Fruit fly (Drosophila melanogaster) whole organism, embryonic: ENCODE data around the gene Nrx-IV.
A peak's percentile ranks its signal among the peaks of the same experiment; 100 is the strongest.

ENCODE experiments used
- Abd-B ChIP-seq: fragments of 200-800 bp; sonication (Bioruptor generic); optimal IDR thresholded peaks from 2 replicates; lab custom pipeline; 2018; ENCODE audit warnings: missing biosample characterization, mild to moderate bottlenecking, missing genetic modification characterization, moderate library complexity
- Atf3 ChIP-seq: fragments of 200-800 bp; sonication (Bioruptor generic); optimal IDR thresholded peaks from 3 replicates; lab custom pipeline; 2016; ENCODE audit warnings: missing biosample characterization, missing genetic modification characterization
- C15 ChIP-seq: fragments of 200-800 bp; sonication (Bioruptor generic); IDR thresholded peaks from 3 replicates; pipeline ENCODE4 v1.3.6; 2022; ENCODE audit warnings: missing biosample characterization, missing genetic modification characterization
- CG10267 ChIP-seq: fragments of 200-800 bp; sonication (Bioruptor generic); optimal IDR thresholded peaks from 2 replicates; lab custom pipeline; 2018; ENCODE audit warnings: missing biosample characterization, mild to moderate bottlenecking, missing genetic modification characterization, moderate library complexity
- CG10543 ChIP-seq: fragments of 200-800 bp; sonication (Bioruptor generic); optimal IDR thresholded peaks from 3 replicates; lab custom pipeline; 2017; ENCODE audit warnings: missing biosample characterization, mild to moderate bottlenecking, missing genetic modification characterization, moderate library complexity
- CG10959 ChIP-seq: fragments of 200-800 bp; sonication (Bioruptor generic); IDR thresholded peaks from 2 replicates; pipeline ENCODE4 v1.3.6; 2022; ENCODE audit warnings: missing biosample characterization, missing genetic modification characterization
- CG12744 ChIP-seq: fragments of 200-800 bp; sonication (Bioruptor generic); optimal IDR thresholded peaks from 2 replicates; lab custom pipeline; 2016; ENCODE audit warnings: missing biosample characterization, missing genetic modification characterization
- CG12769 ChIP-seq: fragments of 200-800 bp; sonication (Bioruptor generic); optimal IDR thresholded peaks from 2 replicates; lab custom pipeline; 2019; ENCODE audit warnings: missing biosample characterization, mild to moderate bottlenecking, missing genetic modification characterization, moderate library complexity
- CG13424 ChIP-seq: fragments of 200-800 bp; sonication (Bioruptor generic); optimal IDR thresholded peaks from 2 replicates; lab custom pipeline; 2019; ENCODE audit warnings: missing biosample characterization, mild to moderate bottlenecking, missing genetic modification characterization, moderate library complexity
- CG13624 ChIP-seq: fragments of 200-800 bp; sonication (Bioruptor generic); optimal IDR thresholded peaks from 2 replicates; lab custom pipeline; 2016; ENCODE audit warnings: missing biosample characterization, missing genetic modification characterization
- CG14050 ChIP-seq: fragments of 200-800 bp; sonication (Bioruptor generic); IDR thresholded peaks from 3 replicates; pipeline ENCODE4 v1.3.6; 2022; ENCODE audit warnings: missing biosample characterization, missing genetic modification characterization
- CG15601 ChIP-seq: fragments of 200-800 bp; sonication (Bioruptor generic); optimal IDR thresholded peaks from 3 replicates; lab custom pipeline; 2019; ENCODE audit warnings: missing biosample characterization, mild to moderate bottlenecking, missing genetic modification characterization, moderate library complexity
- CG18476 ChIP-seq: fragments of 200-800 bp; sonication (Bioruptor generic); optimal IDR thresholded peaks from 2 replicates; lab custom pipeline; 2016; ENCODE audit warnings: missing biosample characterization, mild to moderate bottlenecking, missing genetic modification characterization
- CG2875 ChIP-seq: fragments of 200-800 bp; sonication (Bioruptor generic); optimal IDR thresholded peaks from 2 replicates; lab custom pipeline; 2017; ENCODE audit warnings: missing biosample characterization, mild to moderate bottlenecking, missing genetic modification characterization, missing genetic modification reagents
- CG2889 ChIP-seq: fragments of 200-800 bp; sonication (Bioruptor generic); IDR thresholded peaks from 3 replicates; pipeline ENCODE4 v1.3.6; 2022; ENCODE audit warnings: missing biosample characterization, missing genetic modification characterization
- CG3163 ChIP-seq: fragments of 200-800 bp; sonication (Bioruptor generic); optimal IDR thresholded peaks from 3 replicates; lab custom pipeline; 2016; ENCODE audit warnings: missing biosample characterization, missing genetic modification characterization
- CG34224 ChIP-seq: fragments of 200-800 bp; sonication (Bioruptor generic); IDR thresholded peaks from 3 replicates; pipeline ENCODE4 v1.3.6; 2022; ENCODE audit warnings: missing biosample characterization, missing genetic modification characterization; ENCODE audit not compliant: partially characterized antibody
- CG3726 ChIP-seq: fragments of 200-800 bp; sonication (Bioruptor generic); IDR thresholded peaks from 3 replicates; pipeline ENCODE4, ENCODE4 v1.3.6; 2022; ENCODE audit warnings: missing biosample characterization, missing genetic modification characterization
- CG3838 ChIP-seq: fragments of 200-800 bp; sonication (Bioruptor generic); optimal IDR thresholded peaks from 3 replicates; lab custom pipeline; 2016; ENCODE audit warnings: missing biosample characterization, missing genetic modification characterization
- CG5953 ChIP-seq: fragments of 200-800 bp; sonication (Bioruptor generic); IDR thresholded peaks from 2 replicates; pipeline ENCODE4 v1.3.6; 2022; ENCODE audit warnings: missing biosample characterization, missing genetic modification characterization
- CG6791 ChIP-seq: fragments of 200-800 bp; sonication (Bioruptor generic); IDR thresholded peaks from 3 replicates; pipeline ENCODE4 v1.3.6; 2022; ENCODE audit warnings: missing biosample characterization, missing genetic modification characterization; ENCODE audit not compliant: partially characterized antibody
- CG7987 ChIP-seq: fragments of 200-800 bp; sonication (Bioruptor generic); optimal IDR thresholded peaks from 2 replicates; lab custom pipeline; 2018; ENCODE audit warnings: missing biosample characterization, mild to moderate bottlenecking, missing genetic modification characterization, moderate library complexity
- CG8290 ChIP-seq, 3 experiments: fragments of 200-800 bp; sonication (Bioruptor generic); optimal IDR thresholded peaks; 2 replicates each; lab custom pipeline; 2016 to 2019; ENCODE audit warnings: missing biosample characterization in 3 of 3, missing genetic modification characterization in 3 of 3, mild to moderate bottlenecking in 2 of 3, moderate library complexity in 1 of 3
- CG9932 ChIP-seq: fragments of 200-800 bp; sonication (Bioruptor generic); IDR thresholded peaks from 2 replicates; pipeline ENCODE4 v1.3.6; 2022; ENCODE audit warnings: missing biosample characterization, missing genetic modification characterization
- CoRest ChIP-seq: fragments of 200-800 bp; sonication (Bioruptor generic); optimal IDR thresholded peaks from 3 replicates; lab custom pipeline; 2018; ENCODE audit warnings: missing biosample characterization, mild to moderate bottlenecking, missing genetic modification characterization, moderate library complexity
- Dad ChIP-seq: fragments of 200-800 bp; sonication (Bioruptor generic); optimal IDR thresholded peaks from 3 replicates; lab custom pipeline; 2016; ENCODE audit warnings: missing biosample characterization, missing genetic modification characterization
- Eip74EF ChIP-seq, 2 experiments: fragments of 200-800 bp in 1 of 2; fragments of >200 bp in 1 of 2; sonication (Bioruptor generic) in 1 of 2; optimal IDR thresholded peaks; 2 replicates each; lab custom pipeline; 2017 to 2019; ENCODE audit warnings: missing biosample characterization in 2 of 2, missing genetic modification characterization in 2 of 2, mild to moderate bottlenecking in 1 of 2, moderate library complexity in 1 of 2
- Kr ChIP-seq: fragments of 200-800 bp; sonication (Bioruptor generic); optimal IDR thresholded peaks from 2 replicates; lab custom pipeline; 2017; ENCODE audit warnings: missing biosample characterization, mild to moderate bottlenecking, missing genetic modification characterization
- PHDP ChIP-seq: fragments of 200-800 bp; sonication (Bioruptor generic); optimal IDR thresholded peaks from 3 replicates; lab custom pipeline; 2018; ENCODE audit warnings: missing biosample characterization, mild to moderate bottlenecking, missing genetic modification characterization, moderate library complexity
- Spps ChIP-seq: fragments of 200-800 bp; sonication (Bioruptor generic); optimal IDR thresholded peaks from 2 replicates; lab custom pipeline; 2018; ENCODE audit warnings: missing biosample characterization, mild to moderate bottlenecking, missing genetic modification characterization
- ap ChIP-seq: fragments of 200-800 bp; sonication (Bioruptor generic); IDR thresholded peaks from 2 replicates; pipeline ENCODE4 v1.3.6; 2022; ENCODE audit warnings: missing biosample characterization, missing genetic modification characterization
- chn ChIP-seq: fragments of 200-800 bp; sonication (Bioruptor generic); optimal IDR thresholded peaks from 2 replicates; lab custom pipeline; 2016; ENCODE audit warnings: missing biosample characterization, missing genetic modification characterization
- ems ChIP-seq: fragments of 200-800 bp; sonication (Bioruptor generic); optimal IDR thresholded peaks from 3 replicates; lab custom pipeline; 2016; ENCODE audit warnings: missing biosample characterization, missing genetic modification characterization
- ewg ChIP-seq: fragments of 200-800 bp; sonication (Bioruptor generic); optimal IDR thresholded peaks from 3 replicates; lab custom pipeline; 2017; ENCODE audit warnings: mild to moderate bottlenecking, missing biosample characterization, missing genetic modification reagents, missing genetic modification characterization
- ken ChIP-seq: fragments of 200-800 bp; sonication (Bioruptor generic); IDR thresholded peaks from 3 replicates; pipeline ENCODE4 v1.3.6; 2022; ENCODE audit warnings: missing biosample characterization, missing genetic modification characterization
- kni ChIP-seq: fragments of 200-800 bp; sonication (Bioruptor generic); optimal IDR thresholded peaks from 3 replicates; lab custom pipeline; 2017; ENCODE audit warnings: mild to moderate bottlenecking, missing biosample characterization, missing genetic modification reagents, missing genetic modification characterization
- knrl ChIP-seq: fragments of 200-800 bp; sonication (Bioruptor generic); IDR thresholded peaks from 3 replicates; pipeline ENCODE4 v1.3.6; 2022; ENCODE audit warnings: missing biosample characterization, missing genetic modification characterization; ENCODE audit not compliant: partially characterized antibody
- mld ChIP-seq: fragments of 200-800 bp; sonication (Bioruptor generic); IDR thresholded peaks from 3 replicates; pipeline ENCODE4 v1.3.6; 2022; ENCODE audit warnings: missing biosample characterization, missing genetic modification characterization; ENCODE audit not compliant: partially characterized antibody
- otp ChIP-seq: fragments of 200-800 bp; sonication (Bioruptor generic); IDR thresholded peaks from 3 replicates; pipeline ENCODE4, ENCODE4 v1.3.6; 2022; ENCODE audit warnings: missing biosample characterization, missing genetic modification characterization
- peb ChIP-seq: fragments of 200-800 bp; sonication (Bioruptor generic); IDR thresholded peaks from 2 replicates; pipeline ENCODE4 v1.3.6; 2022; ENCODE audit warnings: missing biosample characterization, missing genetic modification characterization
- pita ChIP-seq: fragments of 200-800 bp; sonication (Bioruptor generic); optimal IDR thresholded peaks from 2 replicates; lab custom pipeline; 2017; ENCODE audit warnings: missing biosample characterization, mild to moderate bottlenecking, missing genetic modification characterization
- psq ChIP-seq: fragments of 200-800 bp; sonication (Bioruptor generic); optimal IDR thresholded peaks from 2 replicates; lab custom pipeline; 2017; ENCODE audit warnings: missing biosample characterization, missing genetic modification characterization
- repo ChIP-seq: fragments of 200-800 bp; sonication (Bioruptor generic); optimal IDR thresholded peaks from 2 replicates; lab custom pipeline; 2016; ENCODE audit warnings: missing biosample characterization, missing genetic modification characterization
- sim ChIP-seq: fragments of 200-800 bp; sonication (Bioruptor generic); IDR thresholded peaks from 2 replicates; pipeline ENCODE4 v1.3.6; 2022; ENCODE audit warnings: missing biosample characterization, missing genetic modification characterization
- sna ChIP-seq: fragments of 200-800 bp; sonication (Bioruptor generic); IDR thresholded peaks from 2 replicates; pipeline ENCODE4 v1.3.6; 2022; ENCODE audit warnings: missing biosample characterization, missing genetic modification characterization; ENCODE audit not compliant: partially characterized antibody
- sr ChIP-seq: fragments of 200-800 bp; sonication (Bioruptor generic); IDR thresholded peaks from 3 replicates; pipeline ENCODE4 v1.3.6; 2022; ENCODE audit warnings: missing biosample characterization, missing genetic modification characterization
- vnd ChIP-seq: fragments of 200-800 bp; sonication (Bioruptor generic); IDR thresholded peaks from 3 replicates; pipeline ENCODE4 v1.3.6; 2022; ENCODE audit warnings: missing biosample characterization, missing genetic modification characterization; ENCODE audit not compliant: partially characterized antibody
- wek ChIP-seq: fragments of 200-800 bp; sonication (Bioruptor generic); optimal IDR thresholded peaks from 3 replicates; lab custom pipeline; 2018; ENCODE audit warnings: missing biosample characterization, mild to moderate bottlenecking, missing genetic modification characterization, moderate library complexity
- zfh1 ChIP-seq: fragments of 200-800 bp; sonication (Bioruptor generic); IDR thresholded peaks from 3 replicates; pipeline ENCODE4 v1.3.6; 2022; ENCODE audit warnings: missing biosample characterization, missing genetic modification characterization

The Nrx-IV gene

dm6 chr3L:12131918-12132317 lies 14.4 kb upstream of the Nrx-IV start, which contains the start of gene DEF8 (continued):
- TF ChIP-seq peb (GFP tag; lab: Robert Waterston, UW) (peak; percentile 41; the same call in 1 of the 2 replicates), CG14050 (GFP tag; lab: Robert Waterston, UW) (peak; percentile 77; the same call in 2 of the 3 replicates), CG13624 (GFP tag; lab: Kevin White, UChicago) (peak; percentile 33), Dad (GFP tag; lab: Kevin White, UChicago) (peak; percentile 60), ken (peak; percentile 75), C15 (GFP tag; lab: Robert Waterston, UW) (peak; percentile 78; the same call in 2 of the 3 replicates), knrl (GFP tag; lab: Robert Waterston, UW) (peak; percentile 60; the same call in 2 of the 3 replicates), pita (GFP tag; lab: Kevin White, UChicago) (no peak), Atf3 (GFP tag; lab: Kevin White, UChicago) (peak; percentile 46), sr (no peak), CG3726 (peak; percentile 49; the same call in 1 of the 3 replicates), chn (GFP tag; lab: Kevin White, UChicago) (peak; percentile 53), CG10959 (GFP tag; lab: Robert Waterston, UW) (peak; percentile 76), CG8290 (GFP tag; optimal IDR thresholded peaks at IDR 0.05; lab: Kevin White, UChicago) (peak; percentile 79), CG8290 (tag; optimal IDR thresholded peaks at IDR 0.05; lab: Kevin White, UChicago) (no peak), Spps (tag; lab: Kevin White, UChicago) (peak; percentile 86), psq (GFP tag; lab: Kevin White, UChicago) (peak; percentile 52), Abd-B (GFP tag; lab: Kevin White, UChicago) (no peak), vnd (GFP tag; lab: Robert Waterston, UW) (no peak), otp (GFP tag; lab: Robert Waterston, UW) (peak; percentile 65; the same call in 1 of the 3 replicates), CG13424 (peak; percentile 87), sim (GFP tag; lab: Robert Waterston, UW) (peak; percentile 77; the same call in 1 of the 2 replicates), Kr (GFP tag; lab: Kevin White, UChicago) (no peak), ap (GFP tag; lab: Robert Waterston, UW) (peak; percentile 87), CG10543 (GFP tag; lab: Kevin White, UChicago) (peak; percentile 40), Eip74EF (GFP tag; optimal IDR thresholded peaks at IDR 0.05; lab: Kevin White, UChicago) (no peak), CG2889 (GFP tag; lab: Robert Waterston, UW) (peak; percentile 68; the same call in 1 of the 3 replicates), CG18476 (GFP tag; lab: Kevin White, UChicago) (peak; percentile 63), CG2875 (peak; percentile 56), kni (peak; percentile 40), zfh1 (GFP tag; lab: Robert Waterston, UW) (peak; percentile 85), CG7987 (GFP tag; lab: Kevin White, UChicago) (peak; percentile 72), CG3838 (GFP tag; lab: Kevin White, UChicago) (peak; percentile 1), repo (GFP tag; lab: Kevin White, UChicago) (no peak), CG3163 (GFP tag; lab: Kevin White, UChicago) (peak; percentile 35), sna (GFP tag; lab: Robert Waterston, UW) (no peak), CoRest (tag; lab: Kevin White, UChicago) (peak; percentile 90), CG6791 (GFP tag; lab: Robert Waterston, UW) (no peak), CG15601 (tag; lab: Kevin White, UChicago) (peak; percentile 87), CG12744 (no peak), CG5953 (GFP tag; lab: Robert Waterston, UW) (peak; percentile 77), wek (GFP tag; lab: Kevin White, UChicago) (no peak), CG10267 (peak; percentile 88), CG9932 (GFP tag; lab: Robert Waterston, UW) (peak; percentile 71; the same call in 1 of the 2 replicates), mld (no peak), PHDP (tag; lab: Kevin White, UChicago) (peak; percentile 93), ems (GFP tag; lab: Kevin White, UChicago) (no peak), CG34224 (GFP tag; lab: Robert Waterston, UW) (no peak), CG12769 (tag; lab: Kevin White, UChicago) (no peak), ewg (GFP tag; lab: Kevin White, UChicago) (peak; percentile 64)
